Worm (Caenorhabditis elegans): ENCODE results near the gene F16G10.7.

ce11 chrII:2359965-2360364, 20.1 kb downstream of the F16G10.7 start, which contains the start of gene F43C11.16:
- TF ChIP-seq ama-1 (optimal IDR thresholded peaks at IDR 0.05) (no peak), ceh-13 (GFP tag; optimal IDR thresholded peaks at IDR 0.05) (no peak), flt-1 (GFP tag; IDR thresholded peaks at IDR 0.05) (no peak), scrt-1 (GFP tag; IDR thresholded peaks at IDR 0.05) (no peak), hnd-1 (tag; optimal IDR thresholded peaks at IDR 0.05) (no peak), B0310.2 (tag; optimal IDR thresholded peaks at IDR 0.05) (no peak), tbx-11 (GFP tag; IDR thresholded peaks at IDR 0.05) (no peak), hmbx-1 (tag; optimal IDR thresholded peaks at IDR 0.05) (no peak), ceh-36 (tag; optimal IDR thresholded peaks at IDR 0.05) (no peak), pes-1 (GFP tag; IDR thresholded peaks at IDR 0.05) (no peak), F13C5.2 (tag; optimal IDR thresholded peaks at IDR 0.05) (no peak), ets-7 (tag; optimal IDR thresholded peaks at IDR 0.05) (no peak), aly-1 (tag; optimal IDR thresholded peaks at IDR 0.05) (no peak), sea-1 (GFP tag; conservative IDR thresholded peaks at IDR 0.05) (no peak)

Data from whole organism, early embryonic.